Fruit fly (Drosophila melanogaster) whole organism, embryonic: ENCODE measurements around the gene CG2006.
A peak's percentile ranks its signal among the peaks of the same experiment; 100 is the strongest.

ENCODE experiments used
- Atf-2 ChIP-seq: fragments of 200-800 bp; sonication (Bioruptor generic); optimal IDR thresholded peaks from 2 replicates; lab custom pipeline; 2016; ENCODE audit warnings: missing biosample characterization, missing genetic modification characterization
- BtbVII ChIP-seq: fragments of 200-800 bp; sonication (Bioruptor generic); optimal IDR thresholded peaks from 3 replicates; lab custom pipeline; 2017; ENCODE audit warnings: missing biosample characterization, mild to moderate bottlenecking, missing genetic modification characterization
- CG10366 ChIP-seq: fragments of 200-800 bp; sonication (Bioruptor generic); IDR thresholded peaks from 2 replicates; pipeline ENCODE4 v1.3.6; 2022; ENCODE audit warnings: missing biosample characterization, missing genetic modification characterization
- CG10979 ChIP-seq: fragments of 200-800 bp; sonication (Bioruptor generic); optimal IDR thresholded peaks from 2 replicates; lab custom pipeline; 2018; ENCODE audit warnings: missing biosample characterization, mild to moderate bottlenecking, missing genetic modification characterization, moderate library complexity
- CG11093 ChIP-seq: fragments of 200-800 bp; sonication (Bioruptor generic); IDR thresholded peaks from 3 replicates; pipeline ENCODE4 v1.3.6; 2022; ENCODE audit warnings: missing biosample characterization, missing genetic modification characterization
- CG12236 ChIP-seq: fragments of 200-800 bp; sonication (Bioruptor generic); optimal IDR thresholded peaks from 2 replicates; lab custom pipeline; 2016; ENCODE audit warnings: missing biosample characterization, missing genetic modification characterization
- CG12391 ChIP-seq: fragments of 200-800 bp; sonication (Bioruptor generic); optimal IDR thresholded peaks from 3 replicates; lab custom pipeline; 2018; ENCODE audit warnings: missing biosample characterization, mild to moderate bottlenecking, missing genetic modification characterization, moderate library complexity
- CG15479 ChIP-seq: fragments of 200-800 bp; sonication (Bioruptor generic); optimal IDR thresholded peaks from 3 replicates; lab custom pipeline; 2019; ENCODE audit warnings: missing biosample characterization, mild to moderate bottlenecking, missing genetic modification characterization, moderate library complexity
- CG1647 ChIP-seq: fragments of 200-800 bp; sonication (Bioruptor generic); optimal IDR thresholded peaks from 3 replicates; lab custom pipeline; 2016; ENCODE audit warnings: missing biosample characterization, missing genetic modification characterization
- CG16779 ChIP-seq: fragments of 200-800 bp; sonication (Bioruptor generic); IDR thresholded peaks from 2 replicates; pipeline ENCODE4 v1.3.6; 2022; ENCODE audit warnings: missing biosample characterization, missing genetic modification characterization
- CG1832 ChIP-seq: fragments of 200-800 bp; sonication (Bioruptor generic); optimal IDR thresholded peaks from 2 replicates; lab custom pipeline; 2017; ENCODE audit warnings: missing biosample characterization, mild to moderate bottlenecking, missing genetic modification characterization, inconsistent platforms
- CG2199 ChIP-seq: fragments of 200-800 bp; sonication (Bioruptor generic); IDR thresholded peaks from 3 replicates; pipeline ENCODE4 v1.3.6; 2022; ENCODE audit warnings: missing biosample characterization, missing genetic modification characterization
- CG31365 ChIP-seq: fragments of 200-800 bp; sonication (Bioruptor generic); optimal IDR thresholded peaks from 2 replicates; lab custom pipeline; 2018; ENCODE audit warnings: missing biosample characterization, mild to moderate bottlenecking, missing genetic modification characterization
- CG3995 ChIP-seq: fragments of 200-800 bp; sonication (Bioruptor generic); optimal IDR thresholded peaks from 3 replicates; lab custom pipeline; 2016; ENCODE audit warnings: missing biosample characterization, missing genetic modification characterization
- CG4424 ChIP-seq: fragments of 200-800 bp; sonication (Bioruptor generic); optimal IDR thresholded peaks from 3 replicates; lab custom pipeline; 2016; ENCODE audit warnings: missing biosample characterization, missing genetic modification characterization
- CG7963 ChIP-seq: fragments of 200-800 bp; sonication (Bioruptor generic); IDR thresholded peaks from 3 replicates; pipeline ENCODE4 v1.3.6; 2022; ENCODE audit warnings: missing biosample characterization, missing genetic modification characterization; ENCODE audit not compliant: partially characterized antibody
- CG8388 ChIP-seq: fragments of 200-800 bp; sonication (Bioruptor generic); optimal IDR thresholded peaks from 2 replicates; lab custom pipeline; 2019; ENCODE audit warnings: missing biosample characterization, mild to moderate bottlenecking, missing genetic modification characterization, moderate library complexity
- CkIIα-i1 ChIP-seq: fragments of 200-800 bp; sonication (Bioruptor generic); IDR thresholded peaks from 2 replicates; pipeline ENCODE4 v1.3.6; 2022; ENCODE audit warnings: missing biosample characterization, missing genetic modification characterization
- Dad ChIP-seq: fragments of 200-800 bp; sonication (Bioruptor generic); optimal IDR thresholded peaks from 3 replicates; lab custom pipeline; 2016; ENCODE audit warnings: missing biosample characterization, missing genetic modification characterization
- Deaf1 ChIP-seq: fragments of 200-800 bp; optimal IDR thresholded peaks from 3 replicates; lab custom pipeline; 2019; ENCODE audit warnings: missing biosample characterization, mild to moderate bottlenecking, missing genetic modification characterization, moderate library complexity
- Dfd ChIP-seq, 2 experiments: fragments of >200 bp; optimal IDR thresholded peaks; 2 replicates each; lab custom pipeline; 2017; ENCODE audit warnings: missing biosample characterization in 2 of 2, missing genetic modification characterization in 2 of 2
- ERR ChIP-seq: fragments of 200-800 bp; sonication (Bioruptor generic); optimal IDR thresholded peaks from 2 replicates; lab custom pipeline; 2016; ENCODE audit warnings: missing biosample characterization, missing genetic modification characterization
- Fer3 ChIP-seq: fragments of 200-800 bp; sonication (Bioruptor generic); optimal IDR thresholded peaks from 2 replicates; lab custom pipeline; 2018; ENCODE audit warnings: missing biosample characterization, mild to moderate bottlenecking, missing genetic modification characterization, moderate library complexity
- HLH54F ChIP-seq: fragments of 200-800 bp; sonication (Bioruptor generic); optimal IDR thresholded peaks from 3 replicates; lab custom pipeline; 2016; ENCODE audit warnings: missing biosample characterization, missing genetic modification characterization
- MBD-R2 ChIP-seq: fragments of 200-800 bp; sonication (Bioruptor generic); IDR thresholded peaks from 2 replicates; pipeline ENCODE4 v1.3.6; 2022; ENCODE audit warnings: missing biosample characterization, missing genetic modification characterization
- MTF-1 ChIP-seq: fragments of 200-800 bp; sonication (Bioruptor generic); optimal IDR thresholded peaks from 2 replicates; lab custom pipeline; 2018; ENCODE audit warnings: missing biosample characterization, mild to moderate bottlenecking, missing genetic modification characterization, borderline replicate concordance
- Max ChIP-seq: fragments of 200-800 bp; sonication (Bioruptor generic); optimal IDR thresholded peaks from 2 replicates; lab custom pipeline; 2016; ENCODE audit warnings: missing biosample characterization, mild to moderate bottlenecking, missing genetic modification characterization
- Mes4 ChIP-seq: fragments of 200-800 bp; sonication (Bioruptor generic); optimal IDR thresholded peaks from 2 replicates; lab custom pipeline; 2016; ENCODE audit warnings: missing biosample characterization, missing genetic modification characterization
- Spps ChIP-seq: fragments of 200-800 bp; sonication (Bioruptor generic); optimal IDR thresholded peaks from 2 replicates; lab custom pipeline; 2018; ENCODE audit warnings: missing biosample characterization, mild to moderate bottlenecking, missing genetic modification characterization
- Xrp1 ChIP-seq: fragments of 200-800 bp; sonication (Bioruptor generic); IDR thresholded peaks from 2 replicates; pipeline ENCODE4 v1.3.6; 2022; ENCODE audit warnings: missing biosample characterization, missing genetic modification characterization
- btn ChIP-seq: fragments of 200-800 bp; sonication (Bioruptor generic); optimal IDR thresholded peaks from 2 replicates; lab custom pipeline; 2016; ENCODE audit warnings: missing biosample characterization, missing genetic modification characterization
- crp ChIP-seq, 2 experiments: fragments of 200-800 bp; sonication (Bioruptor generic); optimal IDR thresholded peaks; 2 replicates in 1 of 2; 3 replicates in 1 of 2; lab custom pipeline; 2017; ENCODE audit warnings: missing biosample characterization in 2 of 2, missing genetic modification characterization in 2 of 2, mild to moderate bottlenecking in 1 of 2, moderate library complexity in 1 of 2
- da ChIP-seq: fragments of 200-800 bp; sonication (Bioruptor generic); optimal IDR thresholded peaks from 2 replicates; lab custom pipeline; 2016; ENCODE audit warnings: missing biosample characterization, missing genetic modification characterization
- ewg ChIP-seq: fragments of 200-800 bp; sonication (Bioruptor generic); optimal IDR thresholded peaks from 3 replicates; lab custom pipeline; 2017; ENCODE audit warnings: mild to moderate bottlenecking, missing biosample characterization, missing genetic modification reagents, missing genetic modification characterization
- exex ChIP-seq: fragments of 200-800 bp; sonication (Bioruptor generic); optimal IDR thresholded peaks from 4 replicates; lab custom pipeline; 2018; ENCODE audit warnings: missing biosample characterization, mild to moderate bottlenecking, missing genetic modification characterization, moderate library complexity
- fd96Cb ChIP-seq: fragments of 200-800 bp; sonication (Bioruptor generic); optimal IDR thresholded peaks from 2 replicates; lab custom pipeline; 2018; ENCODE audit warnings: missing biosample characterization, mild to moderate bottlenecking, missing genetic modification characterization, moderate library complexity
- hb ChIP-seq: fragments of 200-800 bp; sonication (Bioruptor generic); IDR thresholded peaks from 3 replicates; pipeline ENCODE4 v1.3.6; 2022; ENCODE audit warnings: missing biosample characterization, missing genetic modification characterization; ENCODE audit not compliant: partially characterized antibody
- hth ChIP-seq: fragments of >200 bp; optimal IDR thresholded peaks from 2 replicates; lab custom pipeline; 2017; ENCODE audit warnings: inconsistent platforms
- ind ChIP-seq: fragments of 200-800 bp; sonication (Bioruptor generic); optimal IDR thresholded peaks from 3 replicates; lab custom pipeline; 2016; ENCODE audit warnings: missing biosample characterization, missing genetic modification characterization
- klu ChIP-seq: fragments of 200-800 bp; sonication (Bioruptor generic); IDR thresholded peaks from 2 replicates; pipeline ENCODE4 v1.3.6; 2022; ENCODE audit warnings: missing biosample characterization, missing genetic modification characterization
- mld ChIP-seq: fragments of 200-800 bp; sonication (Bioruptor generic); IDR thresholded peaks from 3 replicates; pipeline ENCODE4 v1.3.6; 2022; ENCODE audit warnings: missing biosample characterization, missing genetic modification characterization; ENCODE audit not compliant: partially characterized antibody
- nmo ChIP-seq: fragments of 200-800 bp; sonication (Bioruptor generic); optimal IDR thresholded peaks from 2 replicates; lab custom pipeline; 2018; ENCODE audit warnings: missing biosample characterization, mild to moderate bottlenecking, missing genetic modification characterization, moderate library complexity
- pho ChIP-seq: fragments of 200-800 bp; sonication (Bioruptor generic); optimal IDR thresholded peaks from 2 replicates; lab custom pipeline; 2016; ENCODE audit warnings: missing biosample characterization, missing genetic modification characterization
- phol ChIP-seq: fragments of 200-800 bp; sonication (Bioruptor generic); optimal IDR thresholded peaks from 3 replicates; lab custom pipeline; 2018; ENCODE audit warnings: missing biosample characterization, mild to moderate bottlenecking, missing genetic modification characterization, moderate library complexity
- salm ChIP-seq: fragments of 200-800 bp; sonication (Bioruptor generic); optimal IDR thresholded peaks from 2 replicates; lab custom pipeline; 2018; ENCODE audit warnings: missing biosample characterization, mild to moderate bottlenecking, missing genetic modification characterization
- sc ChIP-seq, 3 experiments: fragments of >200 bp in 2 of 3; fragments of 200-800 bp in 1 of 3; sonication (Bioruptor generic) in 1 of 3; optimal IDR thresholded peaks; 2 replicates in 2 of 3; 3 replicates in 1 of 3; lab custom pipeline; 2017; ENCODE audit warnings: mild to moderate bottlenecking in 1 of 3, missing biosample characterization in 1 of 3, missing genetic modification characterization in 1 of 3, missing genetic modification reagents in 1 of 3
- trem ChIP-seq: fragments of 200-800 bp; optimal IDR thresholded peaks from 3 replicates; lab custom pipeline; 2019; ENCODE audit warnings: missing biosample characterization, mild to moderate bottlenecking, missing genetic modification characterization, moderate library complexity
- vfl ChIP-seq: fragments of 200-800 bp; sonication (Bioruptor generic); optimal IDR thresholded peaks from 2 replicates; lab custom pipeline; 2016; ENCODE audit warnings: missing biosample characterization, missing genetic modification characterization
- zen2 ChIP-seq: fragments of 200-800 bp; sonication (Bioruptor generic); IDR thresholded peaks from 3 replicates; pipeline ENCODE4 v1.3.6; 2022; ENCODE audit warnings: missing biosample characterization, missing genetic modification characterization; ENCODE audit not compliant: partially characterized antibody
- zf30C ChIP-seq: fragments of 200-800 bp; sonication (Bioruptor generic); optimal IDR thresholded peaks from 3 replicates; lab custom pipeline; 2018; ENCODE audit warnings: missing biosample characterization, mild to moderate bottlenecking, missing genetic modification characterization

Gene CG2006

DNA sequence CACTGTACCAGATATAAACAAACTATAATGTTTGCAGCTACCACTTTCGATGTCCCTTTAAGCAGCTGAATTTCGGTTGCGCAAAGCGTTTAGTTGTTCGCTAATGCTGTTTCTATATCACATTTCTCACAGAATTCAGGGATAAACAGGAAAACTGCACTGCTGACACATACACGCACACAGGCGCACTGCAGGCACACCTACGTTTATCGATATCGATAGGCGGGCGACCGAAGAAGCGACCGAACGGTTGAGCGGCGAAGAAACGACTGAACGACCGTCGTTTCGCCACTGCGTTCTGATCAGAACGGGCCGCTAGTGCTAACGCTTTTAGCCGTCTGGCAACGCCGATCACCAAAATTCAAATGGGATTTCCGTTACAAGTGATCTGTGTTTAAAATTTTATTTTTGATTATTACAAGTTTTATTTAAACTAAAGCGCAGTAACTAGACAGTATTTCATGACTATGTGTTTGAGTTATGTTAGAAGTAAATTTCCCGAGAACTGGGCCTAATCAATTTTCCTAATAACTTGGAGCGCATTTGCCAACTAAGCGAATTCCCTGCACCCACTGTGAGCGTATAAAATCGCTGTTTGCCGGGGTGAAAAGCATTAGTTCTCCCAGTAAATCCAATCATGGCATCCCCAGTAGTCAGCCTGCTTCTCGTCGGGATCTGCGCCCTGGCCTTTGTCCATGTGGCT lies 4.1 kb downstream of the CG2006 start, which contains the start of the genes CG2310 and Diedel (continued):
- TF ChIP-seq da (GFP tag; lab: Kevin White, UChicago) (no peak), Atf-2 (GFP tag; lab: Kevin White, UChicago) (no peak), btn (GFP tag; lab: Kevin White, UChicago) (no peak), zen2 (GFP tag; lab: Robert Waterston, UW) (no peak), Dad (GFP tag; lab: Kevin White, UChicago) (no peak), CG15479 (no peak), CG7963 (no peak), exex (tag; lab: Kevin White, UChicago) (no peak), klu (GFP tag; lab: Robert Waterston, UW) (no peak), vfl (peak; percentile 10), Dfd (GFP tag; optimal IDR thresholded peaks at IDR 0.05; lab: Kevin White, UChicago) (no peak), CG10979 (tag; lab: Kevin White, UChicago) (peak; percentile 37), BtbVII (no peak), CG1647 (no peak), Fer3 (tag; lab: Kevin White, UChicago) (no peak), hth (lab: Kevin White, UChicago) (no peak), CG8388 (GFP tag; lab: Kevin White, UChicago) (no peak), HLH54F (GFP tag; lab: Kevin White, UChicago) (no peak), CG31365 (tag; lab: Kevin White, UChicago) (no peak), CG1832 (GFP tag; lab: Kevin White, UChicago) (no peak), zf30C (no peak), pho (GFP tag; lab: Kevin White, UChicago) (no peak), phol (tag; lab: Kevin White, UChicago) (peak; percentile 47), Spps (tag; lab: Kevin White, UChicago) (no peak), CG2199 (no peak), nmo (GFP tag; lab: Kevin White, UChicago) (peak; percentile 10), CG11093 (GFP tag; lab: Robert Waterston, UW) (no peak), Xrp1 (no peak), CkIIα-i1 (GFP tag; lab: Robert Waterston, UW) (no peak), ind (no peak), ERR (GFP tag; lab: Kevin White, UChicago) (peak; percentile 38), hb (peak; percentile 67; the same call in 1 of the 3 replicates), crp (GFP tag; optimal IDR thresholded peaks at IDR 0.05; lab: Kevin White, UChicago) (no peak), CG4424 (GFP tag; lab: Kevin White, UChicago) (no peak), fd96Cb (no peak), CG10366 (GFP tag; lab: Robert Waterston, UW) (no peak), salm (tag; lab: Kevin White, UChicago) (no peak), ewg (GFP tag; lab: Kevin White, UChicago) (no peak), CG3995 (GFP tag; lab: Kevin White, UChicago) (no peak), mld (GFP tag; lab: Robert Waterston, UW) (no peak), sc (optimal IDR thresholded peaks at IDR 0.05; lab: Kevin White, UChicago) (no peak), sc (GFP tag; optimal IDR thresholded peaks at IDR 0.05; lab: Kevin White, UChicago) (no peak), CG16779 (GFP tag; lab: Robert Waterston, UW) (no peak), MBD-R2 (GFP tag; lab: Robert Waterston, UW) (peak; percentile 61), MTF-1 (no peak), Mes4 (GFP tag; lab: Kevin White, UChicago) (no peak), Max (GFP tag; lab: Kevin White, UChicago) (no peak), CG12391 (no peak), trem (tag; lab: Kevin White, UChicago) (peak; percentile 65), Deaf1 (tag; lab: Kevin White, UChicago) (peak; percentile 85), CG12236 (GFP tag; lab: Kevin White, UChicago) (no peak)
